Fruit fly (Drosophila melanogaster) whole organism, larva: ENCODE results near the gene Ir67b.

Source experiments
- noc ChIP-seq: fragments of 200-800 bp; sonication (Bioruptor generic); optimal IDR thresholded peaks from 3 replicates; lab custom pipeline; 2019; ENCODE audit warnings: missing biosample characterization, mild to moderate bottlenecking, missing genetic modification characterization, moderate library complexity

Gene Ir67b

dm6 chr3L:10412518-10412917 is 19.3 kb downstream of the Ir67b start, which contains the start of gene CG12362:
TSS of gene CG12362 (plus strand) at chr3L:10412818.
- no peak for TF ChIP-seq noc (tag; lab: Kevin White, UChicago)

dm6 chr3L:10411611-10412010 is 20.2 kb downstream of the Ir67b start:
- TF ChIP-seq noc (tag; lab: Kevin White, UChicago) = no peak

dm6 chr3L:10409511-10409910 is 22.3 kb downstream of the Ir67b start:
- no peak for TF ChIP-seq noc (tag; lab: Kevin White, UChicago)

dm6 chr3L:10407743-10408142 is 24.0 kb downstream of the Ir67b start:
- no peak for TF ChIP-seq noc (tag; lab: Kevin White, UChicago)

dm6 chr3L:10398678-10399077 is 33.1 kb downstream of the Ir67b start:
- no peak for TF ChIP-seq noc (tag; lab: Kevin White, UChicago)

DNA sequence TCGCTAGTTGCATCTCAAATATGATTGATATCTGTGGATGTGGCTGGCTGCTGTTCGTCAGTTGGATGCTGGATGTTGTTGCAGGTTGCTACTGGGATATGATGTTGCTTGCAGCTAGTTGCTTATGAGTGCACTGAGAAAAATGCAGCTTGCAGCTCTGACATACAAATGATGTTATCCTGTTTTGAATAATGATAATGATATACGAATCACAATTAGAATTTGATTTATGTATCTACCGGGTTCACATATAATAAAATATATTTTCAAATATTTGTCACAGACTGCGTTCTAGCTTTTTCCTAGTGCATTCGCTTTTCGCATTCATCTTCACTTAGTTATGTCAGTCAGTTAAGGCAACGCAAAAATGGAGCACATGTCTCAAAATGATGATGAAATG is 35.3 kb downstream of the Ir67b start:
- no peak for TF ChIP-seq noc (tag; lab: Kevin White, UChicago)

- TF ChIP-seq noc (tag; lab: Kevin White, UChicago) = no peak
Observed at dm6 chr3L:10392585-10393258, 39.1 kb downstream of the Ir67b start.

DNA sequence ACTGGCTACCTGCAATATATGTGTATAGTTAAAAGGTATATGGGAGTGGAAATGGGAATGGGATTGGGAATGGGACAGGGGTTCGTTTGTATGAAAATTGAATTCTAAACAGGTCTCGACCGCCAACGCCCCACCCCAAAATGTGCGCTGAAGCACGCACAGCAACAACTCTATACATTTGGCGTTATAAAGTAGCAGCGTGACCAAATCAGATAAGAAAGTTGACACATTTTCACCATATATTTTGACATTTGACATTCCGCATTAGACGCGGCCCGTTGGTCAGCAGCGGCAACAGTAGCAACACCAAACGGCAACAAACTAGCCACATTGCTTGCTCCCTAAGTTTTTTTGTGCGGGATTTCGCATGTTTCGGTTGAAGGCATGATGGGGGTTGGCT is 39.7 kb downstream of the Ir67b start:
- no peak for TF ChIP-seq noc (tag; lab: Kevin White, UChicago)

- TF ChIP-seq noc (tag; lab: Kevin White, UChicago) = no peak
Observed at dm6 chr3L:10390947-10391346, 40.8 kb downstream of the Ir67b start.

- no peak for TF ChIP-seq noc (tag; lab: Kevin White, UChicago)
Observed at dm6 chr3L:10389900-10390299, 41.9 kb downstream of the Ir67b start.

- TF ChIP-seq noc (tag; lab: Kevin White, UChicago) = no peak
Observed at dm6 chr3L:10389143-10389542, 42.6 kb downstream of the Ir67b start.

DNA sequence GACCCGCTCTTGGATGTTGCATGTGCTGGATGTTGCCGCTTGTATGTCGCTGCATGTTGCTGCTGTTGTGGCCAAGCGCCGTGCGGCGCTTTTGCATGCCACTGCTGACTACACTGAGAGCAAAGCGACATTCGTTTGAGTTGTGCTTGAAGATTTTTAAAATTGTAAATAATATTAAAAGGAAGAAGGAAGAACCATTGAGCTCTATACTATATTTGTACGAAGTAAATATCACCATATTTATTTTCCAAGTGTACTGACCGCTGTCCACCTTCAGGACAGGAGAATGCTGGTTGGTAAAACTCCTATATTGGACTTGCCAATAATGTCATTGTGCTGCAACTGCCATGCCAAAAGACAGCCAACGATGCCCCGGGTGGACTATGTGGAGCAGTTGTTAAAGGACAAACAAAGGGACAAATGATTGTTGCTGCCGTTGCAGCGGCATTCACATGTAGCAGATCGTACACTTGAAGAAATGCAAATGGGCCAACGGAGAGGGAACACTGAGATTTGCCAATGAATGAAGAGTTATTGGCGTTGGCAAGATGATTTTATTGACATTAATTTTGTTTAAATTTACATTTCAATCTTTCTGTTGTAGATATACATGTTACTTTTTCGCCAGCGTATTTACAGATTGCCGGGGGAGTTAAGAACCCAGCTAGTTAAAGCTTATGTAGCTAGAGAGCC is 44.4 kb downstream of the Ir67b start:
- no peak for TF ChIP-seq noc (tag; lab: Kevin White, UChicago)

DNA sequence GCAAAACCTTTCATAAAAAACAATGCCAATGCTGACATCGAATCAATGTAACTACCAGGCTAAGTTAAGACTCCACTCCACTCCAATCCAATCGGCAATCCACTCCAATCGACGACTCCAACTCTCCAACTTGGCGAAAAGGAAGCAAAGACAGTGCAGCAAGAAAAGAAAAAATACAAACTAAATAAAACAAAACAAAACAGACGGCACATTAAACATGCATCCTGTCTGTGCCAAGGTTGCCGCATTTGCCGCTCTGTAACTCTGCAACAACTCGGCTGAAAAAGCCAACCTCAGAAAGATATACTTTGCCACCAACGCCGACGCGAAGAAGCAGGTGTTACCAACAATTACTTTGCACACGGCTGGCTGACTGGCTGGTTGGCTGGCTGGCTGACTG is 45.2 kb downstream of the Ir67b start:
- no peak for TF ChIP-seq noc (tag; lab: Kevin White, UChicago)

dm6 chr3L:10386180-10386579 is 45.6 kb downstream of the Ir67b start:
- TF ChIP-seq noc (tag; lab: Kevin White, UChicago) = no peak

DNA sequence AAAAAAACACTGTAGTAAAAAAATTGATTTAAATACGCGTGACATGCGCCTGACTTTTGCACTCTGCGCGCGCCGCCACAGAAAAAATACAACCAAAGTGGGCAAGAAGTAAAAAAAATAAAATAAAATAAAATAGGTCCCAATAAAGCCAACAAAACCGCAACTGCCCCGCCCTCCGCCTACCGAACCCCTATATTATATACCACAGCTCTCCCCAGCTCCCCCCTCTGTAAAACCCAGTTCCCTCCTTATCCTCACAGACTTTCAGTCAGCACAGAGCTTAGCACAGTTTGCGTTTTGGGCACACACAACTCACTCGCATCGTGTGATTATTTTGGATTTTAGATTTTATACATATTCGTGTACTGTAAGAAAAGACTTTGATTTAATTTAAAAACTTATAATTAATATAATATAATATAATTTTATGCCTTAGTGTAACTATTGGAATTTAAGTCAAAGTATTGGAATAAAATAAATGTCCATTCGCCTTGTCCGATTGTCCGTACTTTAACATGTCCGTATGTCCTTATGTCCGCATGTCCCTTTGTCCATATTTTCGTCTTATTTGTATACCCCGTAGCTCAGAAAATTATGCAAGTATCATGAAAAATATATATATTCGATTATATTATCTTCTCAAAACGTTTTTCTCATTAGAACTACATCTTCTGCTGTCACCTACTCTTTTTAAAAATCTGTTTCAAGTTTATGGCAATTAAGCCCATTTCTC is 46.9 kb downstream of the Ir67b start:
- TF ChIP-seq noc (tag; lab: Kevin White, UChicago) = no peak

DNA sequence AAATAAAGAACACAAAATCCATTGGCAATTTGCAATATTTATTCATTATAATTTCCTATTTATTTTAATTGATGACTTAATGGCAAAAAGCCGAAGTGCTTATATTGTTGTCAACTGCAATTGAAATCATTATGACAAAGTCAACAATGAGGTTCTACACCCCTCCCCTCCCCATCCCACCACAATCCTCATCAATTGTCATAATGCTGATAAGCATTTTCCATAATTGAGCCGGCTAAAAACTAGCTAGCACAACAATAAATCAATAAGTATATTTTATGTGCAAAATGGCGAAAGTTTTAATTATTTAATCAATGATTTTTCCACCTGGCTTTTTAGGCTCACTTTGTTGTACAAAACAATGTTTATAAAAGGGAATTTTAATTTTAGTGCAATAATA is 48.9 kb downstream of the Ir67b start:
- TF ChIP-seq noc (tag; lab: Kevin White, UChicago) = no peak
